Worm (Caenorhabditis elegans) whole organism, L1 larva: ENCODE measurements around the gene F54B3.2.

ENCODE experiments used
- C04F5.9 ChIP-seq: sonication (generic microtip); optimal IDR thresholded peaks from 2 replicates; lab custom pipeline; 2016; ENCODE audit warnings: missing genetic modification characterization, missing compliant biosample characterization
- C16A3.4 ChIP-seq: fragments of 150-350 bp; optimal IDR thresholded peaks from 2 replicates; lab custom pipeline; 2014; ENCODE audit warnings: missing biosample characterization, missing genetic modification characterization
- Y116A8C.19 ChIP-seq: sonication (generic microtip); optimal IDR thresholded peaks from 2 replicates; lab custom pipeline; 2016; ENCODE audit warnings: missing compliant biosample characterization, missing genetic modification characterization, borderline replicate concordance
- ceh-63 ChIP-seq: fragments of 200-800 bp; sonication (Bioruptor generic); optimal IDR thresholded peaks from 2 replicates; lab custom pipeline; 2018; ENCODE audit warnings: mild to moderate bottlenecking, missing genetic modification characterization, missing compliant biosample characterization
- ceh-8 ChIP-seq: fragments of 200-800 bp; sonication (Bioruptor generic); optimal IDR thresholded peaks from 2 replicates; lab custom pipeline; 2018; ENCODE audit warnings: mild to moderate bottlenecking, missing genetic modification characterization, moderate library complexity, missing compliant biosample characterization
- dpl-1 ChIP-seq, 3 experiments: fragments of 150-350 bp in 2 of 3; sonication (generic microtip) in 1 of 3; optimal IDR thresholded peaks; 2 replicates each; lab custom pipeline; 2014 to 2017; ENCODE audit warnings: missing biosample characterization in 3 of 3, missing genetic modification characterization in 3 of 3, missing genetic modification reagents in 3 of 3
- efl-1 ChIP-seq, 4 experiments: fragments of 150-350 bp; optimal IDR thresholded peaks in 3 of 4; peaks in 1 of 4; 1 replicate in 1 of 4; 2 replicates in 3 of 4; lab custom pipeline; 2014; ENCODE audit warnings: missing biosample characterization in 2 of 4, missing genetic modification characterization in 2 of 4, missing genetic modification reagents in 2 of 4
- egl-13 ChIP-seq: sonication (generic microtip); optimal IDR thresholded peaks from 2 replicates; lab custom pipeline; 2016; ENCODE audit warnings: missing genotype, missing genetic modification reagents, missing genetic modification characterization, missing compliant biosample characterization
- egl-27 ChIP-seq, 2 experiments: fragments of 150-350 bp in 1 of 2; sonication (generic microtip); optimal IDR thresholded peaks; 3 replicates each; lab custom pipeline; 2017 to 2018; ENCODE audit warnings: missing biosample characterization in 2 of 2, missing genetic modification characterization in 2 of 2, missing genetic modification reagents in 2 of 2
- elt-2 ChIP-seq: sonication (generic microtip); optimal IDR thresholded peaks from 2 replicates; lab custom pipeline; 2016; ENCODE audit warnings: missing genetic modification characterization, mild to moderate bottlenecking, inconsistent platforms, missing compliant biosample characterization, missing genetic modification reagents
- grh-1 ChIP-seq: fragments of 200-800 bp; sonication (Bioruptor generic); IDR thresholded peaks from 2 replicates; pipeline ENCODE4 v1.3.6; 2022; ENCODE audit warnings: missing genetic modification reagents, missing genetic modification characterization, missing compliant biosample characterization
- hpl-2 ChIP-seq: fragments of 150-350 bp; optimal IDR thresholded peaks from 2 replicates; lab custom pipeline; 2014; ENCODE audit warnings: missing biosample characterization, missing genetic modification reagents, missing genetic modification characterization
- irx-1 ChIP-seq: sonication (generic microtip); optimal IDR thresholded peaks from 2 replicates; lab custom pipeline; 2016; ENCODE audit warnings: missing genetic modification characterization, missing compliant biosample characterization
- isw-1 ChIP-seq: fragments of 200-800 bp; sonication (Bioruptor generic); IDR thresholded peaks from 2 replicates; pipeline ENCODE4 v1.3.6; 2022; ENCODE audit warnings: missing genetic modification characterization, missing compliant biosample characterization
- lin-14 ChIP-seq: fragments of 200-800 bp; sonication (Bioruptor generic); optimal IDR thresholded peaks from 2 replicates; lab custom pipeline; 2018; ENCODE audit warnings: mild to moderate bottlenecking, missing genetic modification characterization, moderate library complexity, missing compliant biosample characterization
- lin-35 ChIP-seq, 2 experiments: fragments of 150-350 bp; optimal IDR thresholded peaks; 2 replicates each; lab custom pipeline; 2014; ENCODE audit warnings: missing biosample characterization in 2 of 2, missing genetic modification characterization in 2 of 2, missing genetic modification reagents in 2 of 2
- lir-3 ChIP-seq: sonication (generic microtip); optimal IDR thresholded peaks from 2 replicates; lab custom pipeline; 2016; ENCODE audit warnings: mild to moderate bottlenecking, missing genetic modification characterization, moderate library complexity, missing compliant biosample characterization; ENCODE audit not compliant: poor library complexity
- mab-9 ChIP-seq: fragments of 200-800 bp; sonication (Bioruptor generic); IDR thresholded peaks from 2 replicates; pipeline ENCODE4 v1.3.6; 2022; ENCODE audit warnings: missing genetic modification reagents, missing genetic modification characterization, missing compliant biosample characterization
- mdl-1 ChIP-seq, 2 experiments: fragments of 150-350 bp; optimal IDR thresholded peaks; 2 replicates each; lab custom pipeline; 2014 to 2017; ENCODE audit warnings: missing biosample characterization in 2 of 2, missing genetic modification characterization in 2 of 2, inconsistent platforms in 1 of 2
- mef-2 ChIP-seq: fragments of 150-350 bp; optimal IDR thresholded peaks from 2 replicates; lab custom pipeline; 2014; ENCODE audit warnings: missing biosample characterization, missing genetic modification characterization
- nhr-11 ChIP-seq: fragments of 150-350 bp; optimal IDR thresholded peaks from 2 replicates; lab custom pipeline; 2014; ENCODE audit warnings: missing biosample characterization, missing genetic modification characterization
- nhr-12 ChIP-seq: sonication (generic microtip); optimal IDR thresholded peaks from 2 replicates; lab custom pipeline; 2017; ENCODE audit warnings: missing biosample characterization, missing genetic modification characterization
- nhr-19 ChIP-seq: fragments of 200-800 bp; sonication (Bioruptor generic); conservative IDR thresholded peaks from 2 replicates; pipeline ENCODE4 v1.3.6; 2022; ENCODE audit warnings: missing genetic modification characterization, missing compliant biosample characterization
- nhr-28 ChIP-seq: fragments of 150-350 bp; optimal IDR thresholded peaks from 2 replicates; lab custom pipeline; 2014; ENCODE audit warnings: missing biosample characterization, missing genetic modification characterization
- nhr-71 ChIP-seq: sonication (generic microtip); optimal IDR thresholded peaks from 2 replicates; lab custom pipeline; 2016; ENCODE audit warnings: mild to moderate bottlenecking, missing genetic modification characterization, moderate library complexity, missing compliant biosample characterization
- nhr-76 ChIP-seq: sonication (generic microtip); optimal IDR thresholded peaks from 2 replicates; lab custom pipeline; 2017; ENCODE audit warnings: missing biosample characterization, missing genetic modification characterization
- nhr-77 ChIP-seq: fragments of 150-350 bp; optimal IDR thresholded peaks from 2 replicates; lab custom pipeline; 2014; ENCODE audit warnings: missing biosample characterization, missing genetic modification characterization
- nhr-84 ChIP-seq: sonication (generic microtip); optimal IDR thresholded peaks from 2 replicates; lab custom pipeline; 2017; ENCODE audit warnings: missing biosample characterization, missing genetic modification characterization
- nhr-85 ChIP-seq: sonication (generic microtip); peaks from one replicate; lab custom pipeline; 2016; ENCODE audit warnings: missing genetic modification characterization, inconsistent platforms, missing compliant biosample characterization
- snpc-4 ChIP-seq: fragments of 150-350 bp; optimal IDR thresholded peaks from 2 replicates; lab custom pipeline; 2014; ENCODE audit warnings: missing biosample characterization, missing genetic modification characterization
- sox-4 ChIP-seq: sonication (generic microtip); optimal IDR thresholded peaks from 2 replicates; lab custom pipeline; 2016; ENCODE audit warnings: missing genetic modification characterization, missing compliant biosample characterization
- sptf-1 ChIP-seq: fragments of 150-350 bp; optimal IDR thresholded peaks from 2 replicates; lab custom pipeline; 2014; ENCODE audit warnings: missing biosample characterization, missing genetic modification characterization
- swsn-7 ChIP-seq: sonication (generic microtip); optimal IDR thresholded peaks from 2 replicates; lab custom pipeline; 2016; ENCODE audit warnings: missing genetic modification characterization, missing compliant biosample characterization
- tbx-2 ChIP-seq: sonication (generic microtip); optimal IDR thresholded peaks from 2 replicates; lab custom pipeline; 2016; ENCODE audit warnings: missing genetic modification characterization, missing compliant biosample characterization
- unc-130 ChIP-seq: fragments of 150-350 bp; optimal IDR thresholded peaks from 2 replicates; lab custom pipeline; 2017; ENCODE audit warnings: missing biosample characterization, missing genetic modification characterization, inconsistent platforms
- unc-98 ChIP-seq: fragments of 200-800 bp; sonication (Bioruptor generic); IDR thresholded peaks from 2 replicates; pipeline ENCODE4 v1.3.6; 2022; ENCODE audit warnings: missing genetic modification characterization, missing compliant biosample characterization
- xbp-1 ChIP-seq: sonication (generic microtip); optimal IDR thresholded peaks from 2 replicates; lab custom pipeline; 2016; ENCODE audit warnings: missing genetic modification characterization, missing compliant biosample characterization
- zag-1 ChIP-seq: fragments of 150-350 bp; optimal IDR thresholded peaks from 2 replicates; lab custom pipeline; 2014; ENCODE audit warnings: missing biosample characterization, missing genetic modification characterization
- ztf-11 ChIP-seq, 2 experiments: sonication (generic microtip); optimal IDR thresholded peaks; 2 replicates each; lab custom pipeline; 2016 to 2017; ENCODE audit warnings: missing genetic modification characterization in 2 of 2, missing biosample characterization in 1 of 2, missing compliant biosample characterization in 1 of 2

F54B3.2 gene

DNA sequence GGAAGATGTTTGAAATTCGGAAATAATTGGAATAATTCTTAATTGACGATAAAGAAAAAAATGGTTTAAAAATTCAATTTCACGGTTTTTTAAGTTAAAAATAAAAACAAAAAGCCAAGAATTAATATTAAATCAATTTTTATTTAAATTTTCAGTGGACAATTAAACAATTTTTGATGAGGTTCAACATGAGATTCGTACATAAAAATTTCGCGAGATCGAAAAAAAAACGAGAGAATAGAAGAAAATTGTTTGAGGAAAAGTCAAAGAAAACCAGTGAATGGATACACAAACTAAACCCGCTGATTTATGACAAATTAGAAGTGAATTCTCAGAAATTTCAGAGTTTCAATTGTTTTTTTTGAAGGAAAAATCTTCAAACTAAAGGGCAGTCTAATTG is at the start of gene F54B3.2:
F54B3.2 (minus strand) TSS at position 101 of the 400 bp plus-strand sequence.
- TF ChIP-seq nhr-19, result no peak
- no peak for TF ChIP-seq Y116A8C.19 (tag; lab: Kevin White, UChicago)
- TF ChIP-seq tbx-2, result no peak
- TF ChIP-seq C04F5.9 (tag; lab: Kevin White, UChicago), result no peak

DNA sequence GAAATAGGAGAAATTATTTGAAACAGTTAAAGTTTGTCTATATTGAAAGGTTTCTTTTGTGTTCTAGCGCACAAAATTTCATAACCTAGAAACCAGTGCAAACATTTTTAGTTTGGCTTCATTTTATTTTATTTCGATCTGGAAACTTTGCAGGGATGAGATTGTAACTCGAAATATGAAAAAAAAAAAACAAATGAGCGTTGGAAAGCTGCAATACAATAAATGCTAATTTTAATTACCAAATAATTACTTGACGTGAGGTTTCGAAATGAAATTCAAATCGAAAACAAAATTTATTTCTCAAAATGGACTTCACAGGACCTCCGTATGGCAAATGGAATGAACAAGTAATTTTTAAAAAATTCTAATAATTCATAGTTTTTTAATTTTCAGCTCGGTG is 47.1 kb upstream of the F54B3.2 start, which contains the start of gene M02G9.4:
M02G9.4 (plus strand) TSS at position 301 of the 400 bp plus-strand sequence.
- TF ChIP-seq snpc-4, result no peak
- no peak for TF ChIP-seq unc-130 (tag; lab: Kevin White, UChicago)
- TF ChIP-seq ceh-8 (GFP tag; lab: Kevin White, UChicago), result no peak
- no peak for TF ChIP-seq nhr-84 (tag; lab: Kevin White, UChicago)
- TF ChIP-seq lin-14, result no peak
- TF ChIP-seq swsn-7 (tag; lab: Kevin White, UChicago), result no peak
- no peak for TF ChIP-seq C16A3.4 (tag; lab: Kevin White, UChicago)
- TF ChIP-seq egl-13, result no peak
- no peak for TF ChIP-seq unc-98 (GFP tag; lab: Robert Waterston, UW)
- TF ChIP-seq lin-35 (GFP tag; optimal IDR thresholded peaks at IDR 0.05; lab: Kevin White, UChicago), result no peak
- no peak for TF ChIP-seq sox-4 (tag; lab: Kevin White, UChicago)
- no peak for TF ChIP-seq mdl-1 (tag; optimal IDR thresholded peaks at IDR 0.05; lab: Kevin White, UChicago)
- no peak for TF ChIP-seq irx-1
- TF ChIP-seq elt-2 (tag; lab: Kevin White, UChicago), result no peak
- no peak for TF ChIP-seq nhr-12 (tag; lab: Kevin White, UChicago)

DNA sequence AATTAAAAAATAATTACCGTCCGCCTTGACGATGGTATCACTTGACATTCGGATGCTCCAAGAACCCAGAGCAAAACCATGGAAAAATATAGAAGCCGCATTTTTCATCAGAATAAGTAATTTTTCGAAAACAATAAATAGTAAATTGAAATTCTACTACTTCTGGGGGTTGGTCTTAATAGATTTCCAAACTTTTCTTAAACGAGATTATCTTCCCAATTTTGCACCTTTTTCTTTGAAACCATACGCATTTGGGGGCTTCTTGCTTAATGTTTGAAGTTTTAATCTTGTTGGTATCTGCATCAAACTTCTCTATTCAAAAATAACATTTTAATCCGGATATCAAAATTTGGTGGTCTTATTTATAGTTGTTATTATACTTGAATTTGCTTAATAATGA is 46.2 kb upstream of the F54B3.2 start, which contains the start of gene gcy-5:
gcy-5 (minus strand) TSS at position 101 of the 400 bp plus-strand sequence.
- TF ChIP-seq unc-98 (GFP tag; lab: Robert Waterston, UW), result no peak
- no peak for TF ChIP-seq ceh-63 (GFP tag; lab: Kevin White, UChicago)
- TF ChIP-seq elt-2 (tag; lab: Kevin White, UChicago), result no peak
- TF ChIP-seq nhr-12 (tag; lab: Kevin White, UChicago), result no peak
- no peak for TF ChIP-seq mab-9 (GFP tag; lab: Robert Waterston, UW)
- no peak for TF ChIP-seq nhr-28 (tag; lab: Kevin White, UChicago)

DNA sequence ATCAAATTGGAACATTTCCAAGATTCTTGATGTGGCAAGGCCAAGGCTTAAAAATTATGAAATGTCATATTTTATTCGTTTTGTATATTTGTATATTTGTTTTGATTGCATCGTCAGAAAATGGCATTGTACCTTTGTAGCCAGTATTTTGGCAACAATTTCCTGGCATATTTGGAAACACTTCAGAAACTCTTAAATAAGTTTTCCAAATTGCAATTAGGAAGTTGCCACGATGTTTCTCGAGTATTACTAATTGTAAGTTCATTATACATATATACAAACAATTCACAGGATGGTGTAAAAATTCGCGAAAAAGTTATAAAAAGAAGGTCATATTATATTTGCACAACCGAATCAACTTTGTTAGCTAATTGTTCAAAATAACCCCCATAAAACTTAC is 45.3 kb upstream of the F54B3.2 start, which contains the start of gene idpp-8:
idpp-8 (plus strand) TSS at position 301 of the 400 bp plus-strand sequence.
- TF ChIP-seq ztf-11 (tag; optimal IDR thresholded peaks at IDR 0.05; lab: Kevin White, UChicago) (no peak), sptf-1 (tag; lab: Kevin White, UChicago) (no peak), mef-2 (tag; lab: Kevin White, UChicago) (no peak), zag-1 (no peak), hpl-2 (GFP tag; lab: Kevin White, UChicago) (no peak), nhr-71 (tag; lab: Kevin White, UChicago) (no peak)

DNA sequence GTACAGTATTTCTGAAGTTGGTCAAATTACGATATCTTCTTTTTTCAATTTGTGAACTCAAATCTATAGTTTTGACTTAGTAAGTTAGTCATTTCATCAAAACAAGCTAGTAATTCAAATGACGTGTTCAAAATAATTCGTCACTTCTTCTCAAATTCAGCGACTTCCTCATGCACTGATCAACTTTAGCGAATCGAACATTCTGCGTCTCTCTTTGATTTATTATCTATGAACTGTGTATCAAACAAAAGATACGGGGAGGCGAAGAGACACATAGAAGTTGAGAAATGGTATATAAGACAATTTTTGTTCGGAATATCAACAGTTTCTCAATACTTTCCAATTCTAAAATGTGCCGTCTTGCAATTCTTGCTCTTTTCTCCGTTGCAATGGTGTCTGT is 42.0 kb upstream of the F54B3.2 start, which contains the start of gene srlf-34:
srlf-34 (plus strand) TSS at position 321 of the 400 bp plus-strand sequence.
- TF ChIP-seq dpl-1 (GFP tag; optimal IDR thresholded peaks at IDR 0.05; lab: Kevin White, UChicago), result no peak
- TF ChIP-seq nhr-85 (tag; lab: Kevin White, UChicago), result peak; percentile 76
- no peak for TF ChIP-seq snpc-4
- TF ChIP-seq isw-1, result no peak
- TF ChIP-seq efl-1 (optimal IDR thresholded peaks at IDR 0.05; lab: Kevin White, UChicago), result no peak
- TF ChIP-seq efl-1 (GFP tag; optimal IDR thresholded peaks at IDR 0.05 in 1 of 2; lab: Kevin White, UChicago), result peak in 1 of 2 experiments; percentile 10
- TF ChIP-seq egl-13, result no peak
- TF ChIP-seq nhr-84 (tag; lab: Kevin White, UChicago), result no peak
- no peak for TF ChIP-seq nhr-19

DNA sequence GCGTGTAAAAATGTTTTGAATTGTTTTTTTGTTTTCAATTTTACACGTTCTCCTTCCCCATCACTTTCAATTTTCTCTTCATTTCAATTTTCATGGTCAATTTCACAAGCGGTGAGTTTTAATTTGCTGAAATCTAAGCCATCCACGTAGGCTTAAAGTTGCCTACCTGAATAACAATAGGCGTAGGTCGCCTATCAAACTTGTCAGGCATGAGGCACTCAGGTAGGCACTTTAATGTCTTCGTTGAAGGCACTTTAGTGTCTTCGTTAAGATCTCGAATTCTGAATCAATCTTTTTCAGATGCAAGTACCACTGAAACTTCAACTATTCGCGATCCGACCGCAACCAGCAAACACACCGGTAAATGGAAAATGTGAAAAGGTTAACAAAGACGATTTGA is 39.4 kb upstream of the F54B3.2 start, which contains the start of gene ZK970.8:
ZK970.8 (plus strand) TSS at position 301 of the 400 bp plus-strand sequence.
- TF ChIP-seq grh-1, result no peak
- no peak for TF ChIP-seq lir-3 (tag; lab: Kevin White, UChicago)
- TF ChIP-seq nhr-77, result no peak
- no peak for TF ChIP-seq egl-27 (tag; optimal IDR thresholded peaks at IDR 0.05; lab: Kevin White, UChicago)
- TF ChIP-seq nhr-76, result no peak
- TF ChIP-seq nhr-11 (tag; lab: Kevin White, UChicago), result no peak
- TF ChIP-seq xbp-1, result no peak
